Worm (Caenorhabditis elegans) whole organism, L1 larva: Measurements from ENCODE around the gene C06E2.5.

ENCODE experiments used
- C04F5.9 ChIP-seq: sonication (generic microtip); optimal IDR thresholded peaks from 2 replicates; lab custom pipeline; 2016; ENCODE audit warnings: missing genetic modification characterization, missing compliant biosample characterization
- C16A3.4 ChIP-seq: fragments of 150-350 bp; optimal IDR thresholded peaks from 2 replicates; lab custom pipeline; 2014; ENCODE audit warnings: missing biosample characterization, missing genetic modification characterization
- blmp-1 ChIP-seq: fragments of 150-350 bp; optimal IDR thresholded peaks from 2 replicates; lab custom pipeline; 2014; ENCODE audit warnings: missing biosample characterization, missing genetic modification characterization
- ceh-63 ChIP-seq: fragments of 200-800 bp; sonication (Bioruptor generic); optimal IDR thresholded peaks from 2 replicates; lab custom pipeline; 2018; ENCODE audit warnings: mild to moderate bottlenecking, missing genetic modification characterization, missing compliant biosample characterization
- ceh-82 ChIP-seq, 3 experiments: fragments of 150-350 bp in 1 of 3; sonication (generic microtip) in 2 of 3; optimal IDR thresholded peaks; 2 replicates each; lab custom pipeline; 2014 to 2017; ENCODE audit warnings: missing biosample characterization in 3 of 3, missing genetic modification characterization in 3 of 3
- efl-1 ChIP-seq, 4 experiments: fragments of 150-350 bp; optimal IDR thresholded peaks in 3 of 4; peaks in 1 of 4; 1 replicate in 1 of 4; 2 replicates in 3 of 4; lab custom pipeline; 2014; ENCODE audit warnings: missing biosample characterization in 2 of 4, missing genetic modification characterization in 2 of 4, missing genetic modification reagents in 2 of 4
- efl-3 ChIP-seq: fragments of 200-800 bp; sonication (Bioruptor generic); optimal IDR thresholded peaks from 2 replicates; lab custom pipeline; 2018; ENCODE audit warnings: mild to moderate bottlenecking, missing genetic modification characterization, missing compliant biosample characterization
- egl-13 ChIP-seq: sonication (generic microtip); optimal IDR thresholded peaks from 2 replicates; lab custom pipeline; 2016; ENCODE audit warnings: missing genotype, missing genetic modification reagents, missing genetic modification characterization, missing compliant biosample characterization
- elt-2 ChIP-seq: sonication (generic microtip); optimal IDR thresholded peaks from 2 replicates; lab custom pipeline; 2016; ENCODE audit warnings: missing genetic modification characterization, mild to moderate bottlenecking, inconsistent platforms, missing compliant biosample characterization, missing genetic modification reagents
- ets-5 ChIP-seq: fragments of 200-800 bp; sonication (Bioruptor generic); IDR thresholded peaks from 2 replicates; pipeline ENCODE4 v1.3.6; 2022; ENCODE audit warnings: missing genetic modification characterization, missing compliant biosample characterization
- fkh-10 ChIP-seq: sonication (generic microtip); optimal IDR thresholded peaks from 2 replicates; lab custom pipeline; 2017; ENCODE audit warnings: missing biosample characterization, missing genetic modification reagents, missing genetic modification characterization
- fkh-4 ChIP-seq: sonication (generic microtip); optimal IDR thresholded peaks from 2 replicates; lab custom pipeline; 2016; ENCODE audit warnings: missing compliant biosample characterization, missing genetic modification characterization, borderline replicate concordance
- grh-1 ChIP-seq: fragments of 200-800 bp; sonication (Bioruptor generic); IDR thresholded peaks from 2 replicates; pipeline ENCODE4 v1.3.6; 2022; ENCODE audit warnings: missing genetic modification reagents, missing genetic modification characterization, missing compliant biosample characterization
- hpl-2 ChIP-seq: fragments of 150-350 bp; optimal IDR thresholded peaks from 2 replicates; lab custom pipeline; 2014; ENCODE audit warnings: missing biosample characterization, missing genetic modification reagents, missing genetic modification characterization
- irx-1 ChIP-seq: sonication (generic microtip); optimal IDR thresholded peaks from 2 replicates; lab custom pipeline; 2016; ENCODE audit warnings: missing genetic modification characterization, missing compliant biosample characterization
- jun-1 ChIP-seq: fragments of 150-350 bp; optimal IDR thresholded peaks from 2 replicates; lab custom pipeline; 2014; ENCODE audit warnings: missing biosample characterization, missing genetic modification reagents, missing genetic modification characterization
- lin-15B ChIP-seq: fragments of 150-350 bp; sonication (generic microtip); optimal IDR thresholded peaks from 3 replicates; lab custom pipeline; 2014; ENCODE audit warnings: missing biosample characterization, missing genetic modification characterization
- lin-35 ChIP-seq, 2 experiments: fragments of 150-350 bp; optimal IDR thresholded peaks; 2 replicates each; lab custom pipeline; 2014; ENCODE audit warnings: missing biosample characterization in 2 of 2, missing genetic modification characterization in 2 of 2, missing genetic modification reagents in 2 of 2
- lsy-2 ChIP-seq, 2 experiments: fragments of 150-350 bp; optimal IDR thresholded peaks; 2 replicates each; lab custom pipeline; 2014; ENCODE audit warnings: missing biosample characterization in 2 of 2, missing genetic modification characterization in 2 of 2
- nhr-11 ChIP-seq: fragments of 150-350 bp; optimal IDR thresholded peaks from 2 replicates; lab custom pipeline; 2014; ENCODE audit warnings: missing biosample characterization, missing genetic modification characterization
- nhr-237 ChIP-seq: fragments of 150-350 bp; optimal IDR thresholded peaks from 2 replicates; lab custom pipeline; 2014; ENCODE audit warnings: missing biosample characterization, missing genetic modification characterization
- nhr-28 ChIP-seq: fragments of 150-350 bp; optimal IDR thresholded peaks from 2 replicates; lab custom pipeline; 2014; ENCODE audit warnings: missing biosample characterization, missing genetic modification characterization
- nhr-71 ChIP-seq: sonication (generic microtip); optimal IDR thresholded peaks from 2 replicates; lab custom pipeline; 2016; ENCODE audit warnings: mild to moderate bottlenecking, missing genetic modification characterization, moderate library complexity, missing compliant biosample characterization
- nhr-76 ChIP-seq: sonication (generic microtip); optimal IDR thresholded peaks from 2 replicates; lab custom pipeline; 2017; ENCODE audit warnings: missing biosample characterization, missing genetic modification characterization
- nhr-85 ChIP-seq: sonication (generic microtip); peaks from one replicate; lab custom pipeline; 2016; ENCODE audit warnings: missing genetic modification characterization, inconsistent platforms, missing compliant biosample characterization
- nhr-90 ChIP-seq: sonication (generic microtip); optimal IDR thresholded peaks from 2 replicates; lab custom pipeline; 2016; ENCODE audit warnings: mild to moderate bottlenecking, missing genetic modification characterization, missing compliant biosample characterization; ENCODE audit not compliant: poor library complexity
- pqm-1 ChIP-seq: sonication (generic microtip); optimal IDR thresholded peaks from 3 replicates; lab custom pipeline; 2017; ENCODE audit warnings: missing biosample characterization, missing genetic modification characterization
- snpc-4 ChIP-seq: fragments of 150-350 bp; optimal IDR thresholded peaks from 2 replicates; lab custom pipeline; 2014; ENCODE audit warnings: missing biosample characterization, missing genetic modification characterization
- unc-86 ChIP-seq: sonication (generic microtip); optimal IDR thresholded peaks from 2 replicates; lab custom pipeline; 2016; ENCODE audit warnings: missing genetic modification characterization, missing compliant biosample characterization
- vab-15 ChIP-seq: sonication (generic microtip); optimal IDR thresholded peaks from 2 replicates; lab custom pipeline; 2017; ENCODE audit warnings: missing genotype, mild to moderate bottlenecking, missing genetic modification characterization, missing compliant biosample characterization
- xbp-1 ChIP-seq: sonication (generic microtip); optimal IDR thresholded peaks from 2 replicates; lab custom pipeline; 2016; ENCODE audit warnings: missing genetic modification characterization, missing compliant biosample characterization
- ztf-11 ChIP-seq, 2 experiments: sonication (generic microtip); optimal IDR thresholded peaks; 2 replicates each; lab custom pipeline; 2016 to 2017; ENCODE audit warnings: missing genetic modification characterization in 2 of 2, missing biosample characterization in 1 of 2, missing compliant biosample characterization in 1 of 2

The C06E2.5 gene

DNA sequence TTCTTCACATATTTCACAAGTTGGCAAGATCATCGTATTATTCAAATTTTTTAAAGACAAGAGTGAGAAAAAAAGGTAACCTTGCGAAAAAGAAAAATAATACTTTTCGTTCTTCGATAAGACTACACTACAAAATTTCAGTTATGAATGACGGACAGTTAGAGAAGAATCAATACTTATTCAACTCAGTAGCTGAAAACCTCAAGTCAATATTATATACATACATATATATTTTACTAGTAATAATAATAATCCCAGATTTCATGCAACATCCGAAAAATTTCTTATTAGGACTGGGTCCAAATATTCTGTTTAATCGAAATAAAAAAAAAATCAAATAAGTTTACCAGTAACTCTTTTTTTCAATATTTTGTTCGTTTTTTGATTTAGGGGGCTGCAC is 26.6 kb downstream of the C06E2.5 start, which contains the start of gene C28G1.6:
C28G1.6 (minus strand) TSS at position 101 of the 400 bp plus-strand sequence.
- TF ChIP-seq elt-2 (tag; lab: Kevin White, UChicago) (peak; percentile 14), vab-15 (tag; lab: Kevin White, UChicago) (no peak), ceh-63 (GFP tag; lab: Kevin White, UChicago) (no peak), nhr-11 (tag; lab: Kevin White, UChicago) (no peak), ets-5 (GFP tag; lab: Robert Waterston, UW) (no peak)

DNA sequence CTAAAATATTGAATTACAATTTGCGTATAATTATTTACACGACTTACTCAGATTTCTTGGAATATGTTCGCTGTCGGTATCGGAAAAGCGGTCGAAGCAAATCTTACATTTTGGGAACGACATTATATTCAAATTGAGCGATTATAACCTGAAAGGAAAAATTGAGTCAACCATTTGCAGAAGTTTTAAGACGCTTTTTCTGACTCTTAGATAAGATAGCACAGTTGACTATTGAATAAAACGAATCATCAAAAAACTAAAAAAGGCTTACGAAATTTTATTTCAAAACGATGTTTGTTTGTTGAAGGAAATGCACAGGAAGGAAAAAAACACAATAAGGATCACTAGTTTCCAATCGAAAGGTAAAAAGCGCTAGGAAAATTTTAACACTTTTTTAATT is 29.4 kb downstream of the C06E2.5 start, which contains the start of gene rcs-1:
rcs-1 (minus strand) TSS at position 176 of the 400 bp plus-strand sequence.
- no peak for TF ChIP-seq lsy-2 (tag; optimal IDR thresholded peaks at IDR 0.05; lab: Kevin White, UChicago)
- no peak for TF ChIP-seq xbp-1
- no peak for TF ChIP-seq nhr-11 (tag; lab: Kevin White, UChicago)
- no peak for TF ChIP-seq irx-1 (tag; lab: Kevin White, UChicago)
- no peak for TF ChIP-seq nhr-237
- TF ChIP-seq ceh-82 (tag; optimal IDR thresholded peaks at IDR 0.05; lab: Kevin White, UChicago): no peak
- TF ChIP-seq C04F5.9 (tag; lab: Kevin White, UChicago): no peak
- TF ChIP-seq lin-35 (GFP tag; optimal IDR thresholded peaks at IDR 0.05; lab: Kevin White, UChicago): no peak
- no peak for TF ChIP-seq fkh-4 (tag; lab: Kevin White, UChicago)
- TF ChIP-seq C16A3.4: no peak
- TF ChIP-seq fkh-10: no peak
- no peak for TF ChIP-seq lin-15B (tag; lab: Kevin White, UChicago)
- TF ChIP-seq egl-13 (tag; lab: Kevin White, UChicago): no peak
- no peak for TF ChIP-seq hpl-2 (GFP tag; lab: Kevin White, UChicago)
- TF ChIP-seq ztf-11 (tag; optimal IDR thresholded peaks at IDR 0.05; lab: Kevin White, UChicago): no peak
- TF ChIP-seq, all 84 proteins: peak for 0

DNA sequence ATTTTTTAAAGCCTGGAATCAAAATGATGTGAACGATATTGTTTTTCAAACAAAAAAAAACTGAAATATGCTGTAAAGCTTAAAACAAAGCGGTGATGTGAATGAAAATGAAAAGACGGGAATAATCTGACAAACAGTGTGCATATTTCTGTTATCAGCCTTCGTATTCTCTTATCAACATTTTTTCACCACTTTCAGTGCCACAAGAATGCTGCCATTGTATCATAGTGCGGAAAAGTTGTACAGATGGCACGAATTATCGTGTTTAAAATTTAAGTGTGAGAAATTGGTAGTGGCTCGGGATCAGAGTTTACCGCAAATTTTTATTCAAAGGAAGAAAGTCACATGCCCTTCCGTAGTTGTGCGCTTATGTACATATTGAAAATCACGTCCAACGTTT is 33.3 kb downstream of the C06E2.5 start, which contains the start of gene ifd-1:
ifd-1 (minus strand) TSS at position 12 of the 400 bp plus-strand sequence.
- TF ChIP-seq nhr-90 (tag; lab: Kevin White, UChicago) (peak; percentile 21), nhr-76 (no peak), efl-3 (GFP tag; lab: Kevin White, UChicago) (no peak), jun-1 (tag; lab: Kevin White, UChicago) (peak; percentile 23), pqm-1 (tag; lab: Kevin White, UChicago) (peak; percentile 15), efl-1 (optimal IDR thresholded peaks at IDR 0.05; lab: Kevin White, UChicago) (no peak), efl-1 (GFP tag; optimal IDR thresholded peaks at IDR 0.05 in 1 of 2; lab: Kevin White, UChicago) (peak in 1 of 2 experiments; percentile 47), nhr-28 (no peak), nhr-85 (tag; lab: Kevin White, UChicago) (no peak), lin-35 (GFP tag; optimal IDR thresholded peaks at IDR 0.05; lab: Kevin White, UChicago) (peak in 1 of 2 experiments; percentile 34), nhr-71 (tag; lab: Kevin White, UChicago) (no peak), elt-2 (tag; lab: Kevin White, UChicago) (peak; percentile 92)

DNA sequence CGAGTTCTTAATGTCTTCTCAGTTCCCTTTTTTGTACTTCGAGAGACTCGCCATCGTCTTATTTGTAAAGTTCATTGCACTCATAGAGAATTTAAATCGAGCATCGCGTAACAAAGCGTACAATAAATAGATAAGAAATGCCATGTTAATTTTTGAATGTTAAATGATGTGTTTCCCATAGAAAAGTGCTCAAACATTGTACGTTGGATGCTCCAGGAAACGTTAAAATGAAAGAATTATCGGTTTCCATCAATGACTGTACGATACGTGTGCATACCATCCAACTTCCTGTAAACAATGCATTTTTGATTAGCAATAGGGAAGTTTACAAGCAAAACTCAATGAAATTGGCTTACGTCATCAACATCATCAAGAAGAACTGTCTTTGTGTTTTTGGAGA is 37.1 kb downstream of the C06E2.5 start:
- TF ChIP-seq lin-35 (GFP tag; optimal IDR thresholded peaks at IDR 0.05; lab: Kevin White, UChicago): peak in 1 of 2 experiments; percentile 13
- TF ChIP-seq snpc-4 (tag; lab: Kevin White, UChicago): no peak
- peak; percentile 75 for TF ChIP-seq elt-2 (tag; lab: Kevin White, UChicago)
- TF ChIP-seq, all 84 proteins: peak for 2

DNA sequence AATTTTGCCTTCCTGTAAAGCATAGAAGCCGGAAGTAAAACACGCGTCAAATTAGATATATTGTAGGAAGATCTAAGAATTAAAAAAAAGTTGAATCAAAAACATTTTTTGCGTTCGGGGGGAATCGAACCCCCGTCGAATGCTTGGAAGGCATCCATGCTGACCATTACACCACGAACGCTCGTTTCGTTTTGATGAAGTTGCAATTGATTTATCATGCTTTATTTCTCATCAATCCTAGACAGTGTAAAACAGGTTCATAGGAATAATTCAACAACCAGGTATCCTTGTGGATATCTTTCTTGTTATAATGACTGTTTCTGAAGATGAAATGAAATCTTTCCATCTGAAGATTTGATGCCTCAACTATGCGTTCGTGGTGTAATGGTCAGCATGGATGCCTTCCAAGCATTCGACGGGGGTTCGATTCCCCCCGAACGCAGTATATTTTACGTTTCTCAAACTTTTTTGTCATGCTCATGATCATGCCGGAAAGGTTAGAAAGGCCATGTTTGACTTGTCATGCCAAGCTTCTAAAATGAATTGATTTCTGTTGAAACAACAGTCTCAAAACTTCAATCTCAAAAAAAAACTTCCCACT is 37.8 kb downstream of the C06E2.5 start:
- peak; percentile 16; the same call in 1 of the 2 replicates for TF ChIP-seq grh-1 (GFP tag; lab: Robert Waterston, UW)
- no peak for TF ChIP-seq efl-1 (optimal IDR thresholded peaks at IDR 0.05; lab: Kevin White, UChicago)
- TF ChIP-seq efl-1 (GFP tag; optimal IDR thresholded peaks at IDR 0.05 in 1 of 2; lab: Kevin White, UChicago): peak in 1 of 2 experiments; percentile 36
- TF ChIP-seq blmp-1 (tag; lab: Kevin White, UChicago): peak; percentile 5
- TF ChIP-seq unc-86: no peak
